Fruit fly (Drosophila melanogaster): ENCODE data around the gene spn-A.

DNA sequence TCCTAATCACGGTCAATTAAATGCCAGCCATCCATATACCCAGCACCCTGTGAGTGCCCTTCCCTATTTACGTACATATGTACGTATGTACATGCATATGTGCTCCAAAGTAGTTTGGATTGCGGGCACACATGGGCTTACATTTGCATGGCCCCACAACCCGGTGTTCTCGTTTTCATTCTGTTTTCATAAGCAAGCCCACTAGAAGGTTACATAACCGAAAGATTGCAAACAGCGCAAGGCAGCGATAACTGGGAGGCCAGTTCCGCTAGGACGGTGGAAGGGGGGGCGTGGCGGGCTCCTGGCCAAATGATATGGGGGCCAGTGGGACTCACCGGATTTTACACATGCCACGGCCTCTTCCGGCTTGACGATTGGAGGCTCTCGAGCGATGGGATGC lies 41.4 kb downstream of the spn-A start:
- no peak for TF ChIP-seq unpg (GFP tag; optimal IDR thresholded peaks at IDR 0.05)
- no peak for TF ChIP-seq bab2 (GFP tag; optimal IDR thresholded peaks at IDR 0.05)
